Worm (Caenorhabditis elegans): ENCODE measurements around the gene Y50D4A.4.

ce11 chrV:1164196-1164691, 31.7 kb downstream of the Y50D4A.4 start, which contains the start of gene T21H3.5:
- TF ChIP-seq ama-1 (optimal IDR thresholded peaks at IDR 0.05): no peak
- TF ChIP-seq nfya-1 (tag; optimal IDR thresholded peaks at IDR 0.05): no peak
- no peak for TF ChIP-seq dve-1 (tag; optimal IDR thresholded peaks at IDR 0.05)
- no peak for TF ChIP-seq nhr-11 (tag; optimal IDR thresholded peaks at IDR 0.05)
- no peak for TF ChIP-seq hlh-6 (tag; optimal IDR thresholded peaks at IDR 0.05)
- TF ChIP-seq rnt-1 (tag; optimal IDR thresholded peaks at IDR 0.05): no peak
- no peak for TF ChIP-seq elt-4 (tag; optimal IDR thresholded peaks at IDR 0.05)
- no peak for TF ChIP-seq hlh-15 (tag; optimal IDR thresholded peaks at IDR 0.05)
- no peak for TF ChIP-seq sox-4 (tag; optimal IDR thresholded peaks at IDR 0.05)
- no peak for TF ChIP-seq ceh-9 (tag; optimal IDR thresholded peaks at IDR 0.05)
